Fruit fly (Drosophila melanogaster) whole organism, embryonic: Measurements from ENCODE around the gene CG15803.

Source experiments
- Asciz ChIP-seq: fragments of 200-800 bp; sonication (Bioruptor generic); optimal IDR thresholded peaks from 2 replicates; lab custom pipeline; 2017; ENCODE audit warnings: missing biosample characterization, mild to moderate bottlenecking, missing genetic modification characterization, missing genetic modification reagents
- Atf3 ChIP-seq: fragments of 200-800 bp; sonication (Bioruptor generic); optimal IDR thresholded peaks from 3 replicates; lab custom pipeline; 2016; ENCODE audit warnings: missing biosample characterization, missing genetic modification characterization
- CG11398 ChIP-seq: fragments of 200-800 bp; sonication (Bioruptor generic); optimal IDR thresholded peaks from 2 replicates; lab custom pipeline; 2016; ENCODE audit warnings: missing biosample characterization, missing genetic modification characterization
- CG11695 ChIP-seq: fragments of 200-800 bp; sonication (Bioruptor generic); IDR thresholded peaks from 3 replicates; pipeline ENCODE4 v1.3.6; 2022; ENCODE audit warnings: missing biosample characterization, missing genetic modification characterization
- CG12155 ChIP-seq: fragments of 200-800 bp; sonication (Bioruptor generic); optimal IDR thresholded peaks from 3 replicates; lab custom pipeline; 2016; ENCODE audit warnings: missing biosample characterization, missing genetic modification characterization
- CG16813 ChIP-seq: fragments of 200-800 bp; sonication (Bioruptor generic); IDR thresholded peaks from 3 replicates; pipeline ENCODE4 v1.3.6; 2022; ENCODE audit warnings: missing biosample characterization, missing genetic modification characterization; ENCODE audit not compliant: partially characterized antibody
- CG16815 ChIP-seq: fragments of 200-800 bp; sonication (Bioruptor generic); optimal IDR thresholded peaks from 3 replicates; lab custom pipeline; 2017; ENCODE audit warnings: missing biosample characterization, mild to moderate bottlenecking, missing genetic modification characterization
- CG1792 ChIP-seq: fragments of 200-800 bp; sonication (Bioruptor generic); optimal IDR thresholded peaks from 2 replicates; lab custom pipeline; 2016; ENCODE audit warnings: missing biosample characterization, missing genetic modification characterization
- CG18011 ChIP-seq: fragments of 200-800 bp; sonication (Bioruptor generic); optimal IDR thresholded peaks from 2 replicates; lab custom pipeline; 2017; ENCODE audit warnings: missing biosample characterization, missing genetic modification characterization, mild to moderate bottlenecking, moderate library complexity, missing genotype
- CG2712 ChIP-seq: fragments of 200-800 bp; optimal IDR thresholded peaks from 3 replicates; lab custom pipeline; 2019; ENCODE audit warnings: missing biosample characterization, mild to moderate bottlenecking, missing genetic modification characterization, moderate library complexity
- CG3163 ChIP-seq: fragments of 200-800 bp; sonication (Bioruptor generic); optimal IDR thresholded peaks from 3 replicates; lab custom pipeline; 2016; ENCODE audit warnings: missing biosample characterization, missing genetic modification characterization
- CG3407 ChIP-seq: fragments of 200-800 bp; sonication (Bioruptor generic); optimal IDR thresholded peaks from 2 replicates; lab custom pipeline; 2018; ENCODE audit warnings: missing biosample characterization, mild to moderate bottlenecking, missing genetic modification characterization
- CG4282 ChIP-seq: fragments of 200-800 bp; sonication (Bioruptor generic); optimal IDR thresholded peaks from 2 replicates; lab custom pipeline; 2016; ENCODE audit warnings: missing biosample characterization, missing genetic modification characterization
- CG4424 ChIP-seq: fragments of 200-800 bp; sonication (Bioruptor generic); optimal IDR thresholded peaks from 3 replicates; lab custom pipeline; 2016; ENCODE audit warnings: missing biosample characterization, missing genetic modification characterization
- CG4617 ChIP-seq: fragments of 200-800 bp; sonication (Bioruptor generic); optimal IDR thresholded peaks from 3 replicates; lab custom pipeline; 2016; ENCODE audit warnings: missing biosample characterization, missing genetic modification characterization, borderline replicate concordance
- CG6654 ChIP-seq: fragments of 200-800 bp; sonication (Bioruptor generic); optimal IDR thresholded peaks from 2 replicates; lab custom pipeline; 2017; ENCODE audit warnings: missing biosample characterization, mild to moderate bottlenecking, missing genetic modification characterization
- CG6683 ChIP-seq: fragments of 200-800 bp; sonication (Bioruptor generic); optimal IDR thresholded peaks from 2 replicates; lab custom pipeline; 2017; ENCODE audit warnings: missing biosample characterization, mild to moderate bottlenecking, missing genetic modification characterization, missing genetic modification reagents
- CG6791 ChIP-seq: fragments of 200-800 bp; sonication (Bioruptor generic); IDR thresholded peaks from 3 replicates; pipeline ENCODE4 v1.3.6; 2022; ENCODE audit warnings: missing biosample characterization, missing genetic modification characterization; ENCODE audit not compliant: partially characterized antibody
- CG7987 ChIP-seq: fragments of 200-800 bp; sonication (Bioruptor generic); optimal IDR thresholded peaks from 2 replicates; lab custom pipeline; 2018; ENCODE audit warnings: missing biosample characterization, mild to moderate bottlenecking, missing genetic modification characterization, moderate library complexity
- CG8089 ChIP-seq: fragments of 200-800 bp; sonication (Bioruptor generic); optimal IDR thresholded peaks from 3 replicates; lab custom pipeline; 2016; ENCODE audit warnings: missing biosample characterization, missing genetic modification characterization
- CG8359 ChIP-seq: fragments of 200-800 bp; sonication (Bioruptor generic); optimal IDR thresholded peaks from 2 replicates; lab custom pipeline; 2017; ENCODE audit warnings: missing biosample characterization, mild to moderate bottlenecking, missing genetic modification characterization, borderline replicate concordance
- CG8924 ChIP-seq: fragments of 200-800 bp; optimal IDR thresholded peaks from 3 replicates; lab custom pipeline; 2019; ENCODE audit warnings: missing biosample characterization, mild to moderate bottlenecking, missing genetic modification characterization, moderate library complexity
- CG9817 ChIP-seq: fragments of 200-800 bp; sonication (Bioruptor generic); optimal IDR thresholded peaks from 2 replicates; lab custom pipeline; 2018; ENCODE audit warnings: missing biosample characterization, mild to moderate bottlenecking, missing genetic modification characterization, moderate library complexity
- CkIIα-i1 ChIP-seq: fragments of 200-800 bp; sonication (Bioruptor generic); IDR thresholded peaks from 2 replicates; pipeline ENCODE4 v1.3.6; 2022; ENCODE audit warnings: missing biosample characterization, missing genetic modification characterization
- Dip3 ChIP-seq: fragments of 200-800 bp; sonication (Bioruptor generic); optimal IDR thresholded peaks from 3 replicates; lab custom pipeline; 2016; ENCODE audit warnings: missing biosample characterization, missing genetic modification characterization
- Eip74EF ChIP-seq, 2 experiments: fragments of 200-800 bp in 1 of 2; fragments of >200 bp in 1 of 2; sonication (Bioruptor generic) in 1 of 2; optimal IDR thresholded peaks; 2 replicates each; lab custom pipeline; 2017 to 2019; ENCODE audit warnings: missing biosample characterization in 2 of 2, missing genetic modification characterization in 2 of 2, mild to moderate bottlenecking in 1 of 2, moderate library complexity in 1 of 2
- Gsc ChIP-seq: fragments of 200-800 bp; sonication (Bioruptor generic); IDR thresholded peaks from 2 replicates; pipeline ENCODE4 v1.3.6; 2022; ENCODE audit warnings: missing biosample characterization, missing genetic modification characterization
- HLH3B ChIP-seq: fragments of 200-800 bp; sonication (Bioruptor generic); IDR thresholded peaks from 2 replicates; pipeline ENCODE4 v1.3.6; 2022; ENCODE audit warnings: missing biosample characterization, missing genetic modification characterization
- HmgD ChIP-seq: fragments of 200-800 bp; sonication (Bioruptor generic); optimal IDR thresholded peaks from 3 replicates; lab custom pipeline; 2016; ENCODE audit warnings: missing biosample characterization, missing genetic modification characterization
- Usf ChIP-seq: fragments of 200-800 bp; sonication (Bioruptor generic); optimal IDR thresholded peaks from 2 replicates; lab custom pipeline; 2017; ENCODE audit warnings: missing genotype, missing biosample characterization, missing genetic modification characterization
- al ChIP-seq: fragments of 200-800 bp; sonication (Bioruptor generic); IDR thresholded peaks from 2 replicates; pipeline ENCODE4 v1.3.6; 2022; ENCODE audit warnings: missing biosample characterization, missing genetic modification characterization
- bab2 ChIP-seq: fragments of 200-800 bp; sonication (Bioruptor generic); optimal IDR thresholded peaks from 2 replicates; lab custom pipeline; 2016; ENCODE audit warnings: missing biosample characterization, missing genetic modification characterization
- dpn ChIP-seq, 2 experiments: fragments of 200-800 bp; sonication (Bioruptor generic); optimal IDR thresholded peaks; 3 replicates each; lab custom pipeline; 2016; ENCODE audit warnings: missing biosample characterization in 2 of 2, missing genetic modification characterization in 2 of 2
- emc ChIP-seq: fragments of 200-800 bp; sonication (Bioruptor generic); optimal IDR thresholded peaks from 2 replicates; lab custom pipeline; 2016; ENCODE audit warnings: missing biosample characterization, missing genetic modification characterization
- esg ChIP-seq: fragments of 200-800 bp; sonication (Bioruptor generic); conservative IDR thresholded peaks from 2 replicates; pipeline ENCODE4 v1.3.6; 2022; ENCODE audit warnings: missing biosample characterization, missing genetic modification characterization
- klu ChIP-seq: fragments of 200-800 bp; sonication (Bioruptor generic); IDR thresholded peaks from 2 replicates; pipeline ENCODE4 v1.3.6; 2022; ENCODE audit warnings: missing biosample characterization, missing genetic modification characterization
- kni ChIP-seq: fragments of 200-800 bp; sonication (Bioruptor generic); optimal IDR thresholded peaks from 3 replicates; lab custom pipeline; 2017; ENCODE audit warnings: mild to moderate bottlenecking, missing biosample characterization, missing genetic modification reagents, missing genetic modification characterization
- lbe ChIP-seq: fragments of 200-800 bp; sonication (Bioruptor generic); optimal IDR thresholded peaks from 2 replicates; lab custom pipeline; 2016; ENCODE audit warnings: missing biosample characterization, mild to moderate bottlenecking, missing genetic modification characterization
- lilli ChIP-seq: fragments of 200-800 bp; sonication (Bioruptor generic); optimal IDR thresholded peaks from 3 replicates; lab custom pipeline; 2016; ENCODE audit warnings: missing biosample characterization, missing genetic modification characterization
- maf-S ChIP-seq: fragments of 200-800 bp; sonication (Bioruptor generic); optimal IDR thresholded peaks from 2 replicates; lab custom pipeline; 2016; ENCODE audit warnings: missing biosample characterization, missing genetic modification characterization
- nerfin-2 ChIP-seq: fragments of 200-800 bp; sonication (Bioruptor generic); IDR thresholded peaks from 2 replicates; pipeline ENCODE4 v1.3.6; 2022; ENCODE audit warnings: missing biosample characterization, missing genetic modification characterization; ENCODE audit not compliant: partially characterized antibody
- odd ChIP-seq: fragments of 200-800 bp; sonication (Bioruptor generic); optimal IDR thresholded peaks from 2 replicates; lab custom pipeline; 2017; ENCODE audit warnings: missing biosample characterization, mild to moderate bottlenecking, missing genetic modification characterization
- pita ChIP-seq: fragments of 200-800 bp; sonication (Bioruptor generic); optimal IDR thresholded peaks from 2 replicates; lab custom pipeline; 2017; ENCODE audit warnings: missing biosample characterization, mild to moderate bottlenecking, missing genetic modification characterization
- ranshi ChIP-seq: fragments of 200-800 bp; sonication (Bioruptor generic); IDR thresholded peaks from 2 replicates; pipeline ENCODE4 v1.3.6; 2022; ENCODE audit warnings: missing biosample characterization, missing genetic modification characterization
- sc ChIP-seq, 3 experiments: fragments of >200 bp in 2 of 3; fragments of 200-800 bp in 1 of 3; sonication (Bioruptor generic) in 1 of 3; optimal IDR thresholded peaks; 2 replicates in 2 of 3; 3 replicates in 1 of 3; lab custom pipeline; 2017; ENCODE audit warnings: mild to moderate bottlenecking in 1 of 3, missing biosample characterization in 1 of 3, missing genetic modification characterization in 1 of 3, missing genetic modification reagents in 1 of 3
- sd ChIP-seq: fragments of 200-800 bp; sonication (Bioruptor generic); optimal IDR thresholded peaks from 3 replicates; lab custom pipeline; 2018; ENCODE audit warnings: missing biosample characterization, mild to moderate bottlenecking, missing genetic modification characterization, moderate library complexity
- sens ChIP-seq: fragments of 200-800 bp; sonication (Bioruptor generic); peaks from one replicate; lab custom pipeline; 2016; ENCODE audit warnings: missing biosample characterization, missing genetic modification characterization
- sens-2 ChIP-seq: fragments of 200-800 bp; sonication (Bioruptor generic); IDR thresholded peaks from 2 replicates; pipeline ENCODE4 v1.3.6; 2022; ENCODE audit warnings: missing biosample characterization, missing genetic modification characterization
- stwl ChIP-seq: fragments of 200-800 bp; sonication (Bioruptor generic); optimal IDR thresholded peaks from 3 replicates; lab custom pipeline; 2018; ENCODE audit warnings: missing biosample characterization, mild to moderate bottlenecking, missing genetic modification characterization, moderate library complexity
- toy ChIP-seq: fragments of 200-800 bp; sonication (Bioruptor generic); IDR thresholded peaks from 2 replicates; pipeline ENCODE4 v1.3.6; 2022; ENCODE audit warnings: missing biosample characterization, missing genetic modification characterization

CG15803 gene

dm6 chr3R:18404713-18405112 lies 44.2 kb upstream of the CG15803 start, which contains the start of gene CG7685 (continued):
- peak; percentile 71 for TF ChIP-seq bab2
- peak; percentile 13 for TF ChIP-seq CG8089 (GFP tag; lab: Kevin White, UChicago)
- peak; percentile 67 for TF ChIP-seq CG9817 (tag; lab: Kevin White, UChicago)
- TF ChIP-seq pita (GFP tag; lab: Kevin White, UChicago), result no peak
- TF ChIP-seq Asciz (GFP tag; lab: Kevin White, UChicago), result peak; percentile 18
- no peak for TF ChIP-seq klu (GFP tag; lab: Robert Waterston, UW)
- TF ChIP-seq al (GFP tag; lab: Robert Waterston, UW), result peak; percentile 34; the same call in 1 of the 2 replicates
- no peak; the same call in 1 of the 2 replicates for TF ChIP-seq HLH3B (GFP tag; lab: Robert Waterston, UW)
- TF ChIP-seq nerfin-2 (GFP tag; lab: Robert Waterston, UW), result no peak
- peak; percentile 55 for TF ChIP-seq CG4424 (GFP tag; lab: Kevin White, UChicago)
- peak; percentile 42 for TF ChIP-seq odd (GFP tag; lab: Kevin White, UChicago)
- TF ChIP-seq HmgD (GFP tag; lab: Kevin White, UChicago), result peak; percentile 56
- TF ChIP-seq stwl (tag; lab: Kevin White, UChicago), result peak; percentile 89
- TF ChIP-seq dpn (GFP tag; optimal IDR thresholded peaks at IDR 0.05; lab: Kevin White, UChicago), result peak; percentile 65 to 66
- TF ChIP-seq sd (tag; lab: Kevin White, UChicago), result peak; percentile 49
- peak; percentile 92 for TF ChIP-seq sens
- peak; percentile 88 for TF ChIP-seq CG4617 (GFP tag; lab: Kevin White, UChicago)
- TF ChIP-seq CG12155 (GFP tag; lab: Kevin White, UChicago), result peak; percentile 65
- TF ChIP-seq CG2712 (tag; lab: Kevin White, UChicago), result peak; percentile 62
- 0 out of 3 replicates have a peak, but pooled peaks have one; percentile 8 for TF ChIP-seq CG11695 (GFP tag; lab: Robert Waterston, UW)
- TF ChIP-seq Usf (GFP tag; lab: Kevin White, UChicago), result no peak
- no peak for TF ChIP-seq sens-2 (GFP tag; lab: Robert Waterston, UW)
- no peak for TF ChIP-seq emc (GFP tag; lab: Kevin White, UChicago)
- TF ChIP-seq Eip74EF (GFP tag; optimal IDR thresholded peaks at IDR 0.05; lab: Kevin White, UChicago), result peak in 1 of 2 experiments; percentile 27
- peak; percentile 43; the same call in 1 of the 2 replicates for TF ChIP-seq ranshi (GFP tag; lab: Robert Waterston, UW)
- peak; percentile 23 for TF ChIP-seq CG3407 (GFP tag; lab: Kevin White, UChicago)
- no peak for TF ChIP-seq esg (GFP tag; lab: Robert Waterston, UW)
- TF ChIP-seq lbe, result peak; percentile 74
- TF ChIP-seq kni (GFP tag; lab: Kevin White, UChicago), result no peak
- peak; percentile 82 for TF ChIP-seq lilli (GFP tag; lab: Kevin White, UChicago)
- peak; percentile 57 for TF ChIP-seq CG18011 (GFP tag; lab: Kevin White, UChicago)
- peak; percentile 10 for TF ChIP-seq CG6683 (GFP tag; lab: Kevin White, UChicago)
- peak; percentile 55 for TF ChIP-seq maf-S (GFP tag; lab: Kevin White, UChicago)
- TF ChIP-seq sc (optimal IDR thresholded peaks at IDR 0.05; lab: Kevin White, UChicago), result no peak
- no peak for TF ChIP-seq sc (GFP tag; optimal IDR thresholded peaks at IDR 0.05; lab: Kevin White, UChicago)
- TF ChIP-seq CG16813 (GFP tag; lab: Robert Waterston, UW), result no peak
- TF ChIP-seq CG16815 (GFP tag; lab: Kevin White, UChicago), result no peak
- no peak for TF ChIP-seq CG4282 (GFP tag; lab: Kevin White, UChicago)
- no peak for TF ChIP-seq CG8359
- peak; percentile 4 for TF ChIP-seq Atf3 (GFP tag; lab: Kevin White, UChicago)
- peak; percentile 49 for TF ChIP-seq Dip3 (GFP tag; lab: Kevin White, UChicago)
- TF ChIP-seq toy (GFP tag; lab: Robert Waterston, UW), result no peak
- TF ChIP-seq CkIIα-i1, result no peak
- TF ChIP-seq CG6654 (GFP tag; lab: Kevin White, UChicago), result no peak
- TF ChIP-seq CG7987 (GFP tag; lab: Kevin White, UChicago), result peak; percentile 77
- no peak for TF ChIP-seq CG11398 (GFP tag; lab: Kevin White, UChicago)
- TF ChIP-seq CG3163 (GFP tag; lab: Kevin White, UChicago), result peak; percentile 48
- TF ChIP-seq CG6791, result no peak
- peak; percentile 75 for TF ChIP-seq CG8924
- TF ChIP-seq CG1792 (GFP tag; lab: Kevin White, UChicago), result peak; percentile 20
- no peak for TF ChIP-seq Gsc (GFP tag; lab: Robert Waterston, UW)
